Worm (Caenorhabditis elegans): ENCODE measurements around the gene sre-48.

- no peak for TF ChIP-seq unc-62 (GFP tag; optimal IDR thresholded peaks at IDR 0.05)
- TF ChIP-seq lin-32 (GFP tag; optimal IDR thresholded peaks at IDR 0.05): no peak
- TF ChIP-seq ces-1 (GFP tag; optimal IDR thresholded peaks at IDR 0.05): no peak
- TF ChIP-seq nhr-12 (tag; optimal IDR thresholded peaks at IDR 0.05): no peak
- TF ChIP-seq ztf-11 (tag; optimal IDR thresholded peaks at IDR 0.05): no peak
- no peak for TF ChIP-seq nhr-76 (tag; optimal IDR thresholded peaks at IDR 0.05)
- no peak for TF ChIP-seq mls-2 (tag; optimal IDR thresholded peaks at IDR 0.05)
- TF ChIP-seq lin-13 (tag; optimal IDR thresholded peaks at IDR 0.05): no peak
- TF ChIP-seq M03D4.4 (tag; optimal IDR thresholded peaks at IDR 0.05): no peak
- TF ChIP-seq sem-2 (GFP tag; optimal IDR thresholded peaks at IDR 0.05): no peak
Observed at ce11 chrII:13977701-13978100, 2.0 kb downstream of the sre-48 start.

Data from whole organism, mixed stage, embryonic.